Worm (Caenorhabditis elegans): Measurements from ENCODE around the gene ZK632.9.
A peak's percentile ranks its signal among the peaks of the same experiment; 100 is the strongest.

ZK632.9 gene

DNA sequence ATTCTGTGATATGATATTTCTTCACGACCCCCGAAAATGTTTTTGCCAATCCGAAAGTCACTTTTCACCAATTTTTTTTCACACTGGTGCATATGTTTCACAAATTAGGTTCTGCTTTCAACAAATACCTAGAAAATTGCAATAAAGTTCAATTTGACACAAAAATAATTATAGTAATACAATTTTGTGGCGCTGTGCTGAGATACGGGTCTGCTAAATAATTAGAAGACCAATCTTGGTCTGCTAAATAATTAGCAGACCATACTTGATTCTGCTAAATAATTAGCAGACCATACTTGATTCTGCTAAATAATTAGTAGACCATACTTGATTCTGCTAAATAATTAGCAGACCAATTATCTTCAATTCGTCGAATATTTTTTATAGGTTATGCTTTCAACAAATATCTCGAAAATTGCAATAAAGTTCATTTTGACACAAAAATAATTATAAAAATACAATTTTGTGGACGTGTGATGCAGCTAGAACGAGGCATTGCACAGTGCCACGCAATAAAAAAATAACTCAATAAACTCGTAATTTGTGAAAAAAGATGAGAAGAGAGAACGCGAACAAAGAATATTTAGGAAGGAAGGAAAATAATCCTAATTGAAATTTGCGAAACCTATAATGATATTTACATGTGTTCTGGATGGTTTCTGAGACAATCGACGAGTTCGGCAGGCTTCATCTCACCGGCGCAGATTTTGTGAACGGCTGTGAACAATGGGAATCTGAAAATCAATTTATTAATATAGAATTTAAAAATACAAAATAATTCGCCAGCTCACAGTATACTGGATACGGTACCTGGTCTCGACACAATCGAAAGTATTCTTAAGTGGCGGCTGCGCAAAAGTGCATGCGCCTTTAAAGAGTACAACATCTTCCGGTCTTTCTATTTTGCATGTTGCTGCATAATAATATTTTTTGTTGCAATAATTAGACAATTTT is 28.7 kb upstream of the ZK632.9 start:
- no peak for TF ChIP-seq elt-3 (tag; optimal IDR thresholded peaks at IDR 0.05)
- TF ChIP-seq fkh-10 (GFP tag; optimal IDR thresholded peaks at IDR 0.05), result no peak
- TF ChIP-seq elt-2 (tag; optimal IDR thresholded peaks at IDR 0.05), result peak; percentile 15
- TF ChIP-seq zag-1 (tag; optimal IDR thresholded peaks at IDR 0.05), result no peak
- TF ChIP-seq tbx-2 (tag; optimal IDR thresholded peaks at IDR 0.05), result no peak
- TF ChIP-seq ceh-82 (tag; optimal IDR thresholded peaks at IDR 0.05), result no peak
- TF ChIP-seq ama-1 (optimal IDR thresholded peaks at IDR 0.05), result peak; percentile 7

DNA sequence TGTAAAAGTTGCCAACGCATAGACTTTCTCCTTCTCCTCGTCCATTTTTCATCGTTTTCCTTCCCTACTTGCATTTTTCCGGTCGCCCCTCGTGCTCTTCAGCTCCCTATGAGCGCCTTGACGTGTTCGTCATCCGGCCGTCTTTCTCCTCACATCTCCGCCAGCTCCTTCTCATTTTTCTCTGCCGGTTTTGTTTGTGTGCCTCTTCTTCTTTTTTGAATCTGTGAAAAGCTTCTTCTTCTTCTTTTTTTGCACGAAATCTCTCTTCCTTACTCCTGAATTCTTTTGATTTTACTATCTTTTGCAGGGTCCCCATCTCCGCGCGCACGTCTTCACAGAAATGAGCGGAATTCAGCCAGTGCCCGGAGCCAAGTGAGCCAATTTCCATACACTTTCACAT is 26.3 kb upstream of the ZK632.9 start, which contains the start of gene K11H3.3:
Gene K11H3.3, plus strand, starts transcription at position 308 of the 400 bp plus-strand sequence.
- peak; percentile 49 for TF ChIP-seq lin-39 (tag; optimal IDR thresholded peaks at IDR 0.05)
- no peak for TF ChIP-seq daf-12 (tag; optimal IDR thresholded peaks at IDR 0.05)
- no peak for TF ChIP-seq nhr-28 (tag; optimal IDR thresholded peaks at IDR 0.05)

DNA sequence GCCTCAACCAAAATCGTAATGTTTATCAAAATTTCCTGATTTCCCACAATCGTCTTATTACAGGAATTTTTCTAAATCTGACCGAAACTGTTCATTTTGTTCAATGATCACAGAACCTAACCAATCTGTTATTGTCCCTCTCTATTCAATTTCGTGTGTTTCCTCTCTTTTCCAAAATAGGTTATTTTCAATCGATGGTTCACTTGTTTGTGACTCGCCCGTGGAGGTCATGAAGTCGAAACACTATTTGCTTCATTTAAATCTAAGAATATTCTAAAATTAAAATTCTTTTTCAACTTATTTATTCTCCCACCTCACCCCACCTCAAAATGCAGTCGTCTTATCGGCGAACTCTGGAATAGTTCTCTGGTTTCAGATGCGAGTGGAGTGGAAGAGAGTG is 25.6 kb upstream of the ZK632.9 start:
- peak; percentile 21 for TF ChIP-seq elt-2 (tag; optimal IDR thresholded peaks at IDR 0.05)
- no peak for TF ChIP-seq nhr-237 (tag; optimal IDR thresholded peaks at IDR 0.05)
- TF ChIP-seq pqm-1 (tag; optimal IDR thresholded peaks at IDR 0.05), result peak; percentile 49

DNA sequence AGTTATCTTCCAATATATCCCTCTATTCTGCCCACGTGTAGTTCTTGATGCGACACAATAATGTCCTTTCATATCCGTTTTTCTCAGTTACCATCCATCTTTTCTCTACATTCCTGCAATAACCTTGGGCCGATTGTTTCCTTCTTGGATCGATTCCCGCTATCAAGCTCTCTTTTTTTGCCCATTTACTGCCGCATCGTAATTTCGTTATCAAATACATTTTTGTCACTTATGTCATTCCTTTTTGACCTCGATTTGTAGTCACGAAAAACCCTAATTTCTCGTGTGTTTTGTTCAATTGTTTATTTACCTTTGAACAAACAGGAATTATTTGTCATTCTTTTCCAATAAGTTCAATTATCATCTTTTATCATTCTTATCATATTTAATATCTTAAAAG is 24.7 kb upstream of the ZK632.9 start:
- TF ChIP-seq fos-1 (tag; optimal IDR thresholded peaks at IDR 0.05), result no peak
- TF ChIP-seq snpc-4 (tag; optimal IDR thresholded peaks at IDR 0.05), result no peak
- no peak for TF ChIP-seq daf-12 (tag; optimal IDR thresholded peaks at IDR 0.05)
- TF ChIP-seq aly-2 (tag; optimal IDR thresholded peaks at IDR 0.05), result no peak
- TF ChIP-seq mml-1 (tag; optimal IDR thresholded peaks at IDR 0.05), result no peak
- peak; percentile 67 for TF ChIP-seq skn-1 (tag; optimal IDR thresholded peaks at IDR 0.05)
- TF ChIP-seq unc-62 (GFP tag; optimal IDR thresholded peaks at IDR 0.05), result no peak
- TF ChIP-seq nhr-237 (tag; optimal IDR thresholded peaks at IDR 0.05), result no peak
- TF ChIP-seq elt-3 (tag; optimal IDR thresholded peaks at IDR 0.05), result peak in 2 of 3 experiments; percentile 9 to 57
- TF ChIP-seq nhr-67 (tag; optimal IDR thresholded peaks at IDR 0.05), result no peak
- TF ChIP-seq pqm-1 (tag; optimal IDR thresholded peaks at IDR 0.05), result peak; percentile 82
- TF ChIP-seq pha-4 (tag; optimal IDR thresholded peaks at IDR 0.05), result peak; percentile 75
- TF ChIP-seq ceh-28 (tag; optimal IDR thresholded peaks at IDR 0.05), result peak; percentile 59
- TF ChIP-seq ZK546.5 (tag; optimal IDR thresholded peaks at IDR 0.05), result no peak
- no peak for TF ChIP-seq unc-39 (tag; optimal IDR thresholded peaks at IDR 0.05)
- no peak for TF ChIP-seq eor-1 (tag; optimal IDR thresholded peaks at IDR 0.05)
- peak; percentile 77 for TF ChIP-seq elt-2 (tag; optimal IDR thresholded peaks at IDR 0.05)
- no peak for TF ChIP-seq tbx-2 (tag; optimal IDR thresholded peaks at IDR 0.05)

DNA sequence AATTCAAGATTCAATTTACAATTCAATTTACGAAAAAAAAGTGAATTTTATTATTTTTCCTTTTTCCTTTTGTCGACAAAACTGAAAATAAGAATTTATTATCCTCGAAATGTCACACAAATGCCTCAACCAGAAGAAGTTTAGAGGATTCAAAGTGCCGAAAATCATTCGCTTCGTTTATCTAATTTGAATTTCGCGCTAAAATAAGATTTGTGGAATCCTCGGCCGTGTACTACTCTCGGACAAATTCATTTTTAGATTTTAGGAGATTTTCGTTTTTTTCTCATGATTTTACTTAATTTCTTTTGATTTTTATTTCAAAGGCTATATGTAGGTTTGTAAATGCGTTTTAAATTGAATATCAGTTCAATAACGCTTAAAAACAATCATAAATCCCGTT is 23.4 kb upstream of the ZK632.9 start:
- TF ChIP-seq R02D3.7 (tag; optimal IDR thresholded peaks at IDR 0.05) (no peak), daf-12 (tag; optimal IDR thresholded peaks at IDR 0.05) (no peak), mml-1 (tag; optimal IDR thresholded peaks at IDR 0.05) (no peak), lsy-12 (tag; optimal IDR thresholded peaks at IDR 0.05) (no peak), fos-1 (tag; optimal IDR thresholded peaks at IDR 0.05) (no peak), egl-5 (tag; optimal IDR thresholded peaks at IDR 0.05) (no peak), lin-39 (tag; optimal IDR thresholded peaks at IDR 0.05) (no peak), jun-1 (tag; optimal IDR thresholded peaks at IDR 0.05) (no peak), nhr-77 (tag; optimal IDR thresholded peaks at IDR 0.05) (no peak), unc-39 (tag; optimal IDR thresholded peaks at IDR 0.05) (no peak), pqm-1 (tag; optimal IDR thresholded peaks at IDR 0.05) (no peak), hmg-11 (tag; optimal IDR thresholded peaks at IDR 0.05) (no peak), nhr-76 (tag; optimal IDR thresholded peaks at IDR 0.05) (no peak), ZK546.5 (tag; optimal IDR thresholded peaks at IDR 0.05) (no peak), mdl-1 (tag; optimal IDR thresholded peaks at IDR 0.05) (no peak), nhr-12 (tag; optimal IDR thresholded peaks at IDR 0.05) (no peak), elt-2 (tag; optimal IDR thresholded peaks at IDR 0.05) (no peak)

Data from whole organism, L3 larva.